Worm (Caenorhabditis elegans) whole organism, young adult: ENCODE results near the gene K01A6.7.
A peak's percentile ranks its signal among the peaks of the same experiment; 100 is the strongest.

ENCODE experiments used
- B0035.1 ChIP-seq: sonication (generic microtip); optimal IDR thresholded peaks from 2 replicates; lab custom pipeline; 2016; ENCODE audit warnings: missing genetic modification characterization, mild to moderate bottlenecking, missing compliant biosample characterization, missing genotype, missing genetic modification reagents
- B0336.3 ChIP-seq: fragments of 200-800 bp; sonication (Bioruptor generic); IDR thresholded peaks from 2 replicates; pipeline ENCODE4 v1.3.6; 2022; ENCODE audit warnings: missing genetic modification characterization, missing compliant biosample characterization
- C06A6.2 ChIP-seq: fragments of 200-800 bp; sonication (Bioruptor generic); conservative IDR thresholded peaks from 2 replicates; pipeline ENCODE4 v1.3.6; 2022; ENCODE audit warnings: missing genetic modification characterization, missing compliant biosample characterization
- F10E7.11 ChIP-seq: sonication (generic microtip); optimal IDR thresholded peaks from 2 replicates; lab custom pipeline; 2017; ENCODE audit warnings: mild to moderate bottlenecking, missing genetic modification characterization, moderate library complexity, missing compliant biosample characterization
- F37B4.10 ChIP-seq: fragments of 200-800 bp; sonication (Bioruptor generic); IDR thresholded peaks from 2 replicates; pipeline ENCODE4 v1.3.6; 2022; ENCODE audit warnings: missing genetic modification characterization, missing compliant biosample characterization
- Y53G8AR.9 ChIP-seq: fragments of 200-800 bp; sonication (Bioruptor generic); conservative IDR thresholded peaks from 2 replicates; pipeline ENCODE4 v1.3.6; 2022; ENCODE audit warnings: missing genetic modification reagents, missing genetic modification characterization, missing compliant biosample characterization
- Y95B8A.8 ChIP-seq: fragments of 200-800 bp; sonication (Bioruptor generic); IDR thresholded peaks from 2 replicates; pipeline ENCODE4 v1.3.6; 2022; ENCODE audit warnings: missing genetic modification reagents, missing genetic modification characterization, missing compliant biosample characterization
- attf-3 ChIP-seq: fragments of 200-800 bp; sonication (Bioruptor generic); conservative IDR thresholded peaks from 2 replicates; pipeline ENCODE4 v1.3.6; 2022; ENCODE audit warnings: missing genetic modification reagents, missing genetic modification characterization, missing compliant biosample characterization
- bed-2 ChIP-seq: fragments of 200-800 bp; sonication (Bioruptor generic); IDR thresholded peaks from 2 replicates; pipeline ENCODE4 v1.3.6; 2022; ENCODE audit warnings: missing genetic modification reagents, missing genetic modification characterization, missing compliant biosample characterization
- cebp-1 ChIP-seq, 2 experiments: fragments of 200-800 bp in 1 of 2; sonication (Bioruptor generic) in 1 of 2; sonication (generic microtip) in 1 of 2; IDR thresholded peaks in 1 of 2; optimal IDR thresholded peaks in 1 of 2; 2 replicates each; pipeline versions ENCODE4 v1.3.6 to Lab custom; 2017 to 2022; ENCODE audit warnings: missing compliant biosample characterization in 2 of 2, missing genetic modification characterization in 2 of 2, mild to moderate bottlenecking in 1 of 2, missing genetic modification reagents in 1 of 2, moderate library complexity in 1 of 2
- ceh-100 ChIP-seq: fragments of 200-800 bp; sonication (Bioruptor generic); IDR thresholded peaks from 2 replicates; pipeline ENCODE4 v1.3.6; 2022; ENCODE audit warnings: missing genetic modification reagents, missing genetic modification characterization, missing compliant biosample characterization
- ceh-40 ChIP-seq: fragments of 200-800 bp; sonication (Bioruptor generic); IDR thresholded peaks from 2 replicates; pipeline ENCODE4 v1.3.6; 2022; ENCODE audit warnings: missing genetic modification characterization, missing compliant biosample characterization
- him-1 ChIP-seq: sonication (generic microtip); optimal IDR thresholded peaks from 2 replicates; lab custom pipeline; 2016; ENCODE audit warnings: missing genotype, missing genetic modification reagents, missing genetic modification characterization, missing compliant biosample characterization
- hlh-12 ChIP-seq: sonication (generic microtip); optimal IDR thresholded peaks from 2 replicates; lab custom pipeline; 2016; ENCODE audit warnings: missing genetic modification characterization, missing compliant biosample characterization
- hmg-20 ChIP-seq: fragments of 200-800 bp; sonication (Bioruptor generic); IDR thresholded peaks from 2 replicates; pipeline ENCODE4 v1.3.6; 2022; ENCODE audit warnings: missing genetic modification reagents, missing genetic modification characterization, missing compliant biosample characterization
- let-526 ChIP-seq: fragments of 200-800 bp; sonication (Bioruptor generic); IDR thresholded peaks from 2 replicates; pipeline ENCODE4 v1.3.6; 2022; ENCODE audit warnings: missing genetic modification reagents, missing genetic modification characterization, missing compliant biosample characterization
- lin-26 ChIP-seq: fragments of 200-800 bp; sonication (Bioruptor generic); IDR thresholded peaks from 2 replicates; pipeline ENCODE4 v1.3.6; 2022; ENCODE audit warnings: missing genetic modification reagents, missing genetic modification characterization, missing compliant biosample characterization
- lin-54 ChIP-seq: fragments of 200-800 bp; sonication (Bioruptor generic); optimal IDR thresholded peaks from 2 replicates; lab custom pipeline; 2018; ENCODE audit warnings: mild to moderate bottlenecking, missing genetic modification characterization, missing compliant biosample characterization
- madf-10 ChIP-seq: sonication (generic microtip); optimal IDR thresholded peaks from 2 replicates; lab custom pipeline; 2016; ENCODE audit warnings: mild to moderate bottlenecking, missing genetic modification characterization, missing compliant biosample characterization
- mxl-1 ChIP-seq: sonication (generic microtip); optimal IDR thresholded peaks from 2 replicates; lab custom pipeline; 2016; ENCODE audit warnings: missing genetic modification characterization, missing compliant biosample characterization
- nfya-1 ChIP-seq: sonication (generic microtip); optimal IDR thresholded peaks from 2 replicates; lab custom pipeline; 2017; ENCODE audit warnings: antibody characterized with exemption, missing compliant biosample characterization, missing genetic modification characterization, borderline replicate concordance; ENCODE audit not compliant: insufficient read depth
- nhr-80 ChIP-seq: sonication (generic microtip); optimal IDR thresholded peaks from 2 replicates; lab custom pipeline; 2016; ENCODE audit warnings: missing genetic modification characterization, missing compliant biosample characterization
- nhr-90 ChIP-seq: sonication (generic microtip); optimal IDR thresholded peaks from 2 replicates; lab custom pipeline; 2016; ENCODE audit warnings: missing genotype, mild to moderate bottlenecking, missing genetic modification characterization, missing compliant biosample characterization
- pbrm-1 ChIP-seq: fragments of 200-800 bp; sonication (Bioruptor generic); IDR thresholded peaks from 2 replicates; pipeline ENCODE4 v1.3.6; 2022; ENCODE audit warnings: missing genetic modification reagents, missing genetic modification characterization, missing compliant biosample characterization
- rec-8 ChIP-seq, 2 experiments: sonication (generic microtip); optimal IDR thresholded peaks; 2 replicates each; lab custom pipeline; 2016; ENCODE audit warnings: mild to moderate bottlenecking in 2 of 2, missing genetic modification characterization in 2 of 2, missing genetic modification reagents in 2 of 2, missing genotype in 2 of 2, missing biosample characterization in 1 of 2, missing compliant biosample characterization in 1 of 2, moderate library complexity in 1 of 2
- sdz-38 ChIP-seq: sonication (generic microtip); optimal IDR thresholded peaks from 2 replicates; lab custom pipeline; 2016; ENCODE audit warnings: missing genotype, missing genetic modification characterization, missing compliant biosample characterization
- snpc-1.1 ChIP-seq: sonication (generic microtip); optimal IDR thresholded peaks from 2 replicates; lab custom pipeline; 2017; ENCODE audit warnings: missing genetic modification characterization, mild to moderate bottlenecking, missing compliant biosample characterization, antibody characterized with exemption, moderate library complexity, missing genotype, missing genetic modification reagents; ENCODE audit not compliant: insufficient read depth
- snpc-4 ChIP-seq, 5 experiments: fragments of 150-350 bp in 1 of 5; sonication (generic microtip) in 4 of 5; optimal IDR thresholded peaks; 2 replicates each; lab custom pipeline; 2014 to 2018; ENCODE audit warnings: missing genetic modification characterization in 5 of 5, missing biosample characterization in 3 of 5, antibody characterized with exemption in 2 of 5, mild to moderate bottlenecking in 2 of 5, missing compliant biosample characterization in 2 of 5, missing genotype in 2 of 5, moderate library complexity in 2 of 5, missing genetic modification reagents in 1 of 5
- somi-1 ChIP-seq: fragments of 200-800 bp; sonication (Bioruptor generic); optimal IDR thresholded peaks from 2 replicates; lab custom pipeline; 2018; ENCODE audit warnings: mild to moderate bottlenecking, missing genetic modification characterization, missing compliant biosample characterization
- sptf-2 ChIP-seq: fragments of 200-800 bp; sonication (Bioruptor generic); optimal IDR thresholded peaks from 2 replicates; lab custom pipeline; 2018; ENCODE audit warnings: mild to moderate bottlenecking, missing genetic modification characterization, missing compliant biosample characterization
- tlf-1 ChIP-seq: fragments of 200-800 bp; sonication (Bioruptor generic); optimal IDR thresholded peaks from 2 replicates; lab custom pipeline; 2018; ENCODE audit warnings: mild to moderate bottlenecking, missing genetic modification characterization, missing compliant biosample characterization
- unc-130 ChIP-seq: sonication (generic microtip); optimal IDR thresholded peaks from 2 replicates; lab custom pipeline; 2016; ENCODE audit warnings: missing genetic modification reagents, missing genetic modification characterization, missing compliant biosample characterization
- ztf-18 ChIP-seq: sonication (generic microtip); optimal IDR thresholded peaks from 2 replicates; lab custom pipeline; 2016; ENCODE audit warnings: missing genotype, mild to moderate bottlenecking, missing genetic modification characterization, missing compliant biosample characterization

Gene K01A6.7

DNA sequence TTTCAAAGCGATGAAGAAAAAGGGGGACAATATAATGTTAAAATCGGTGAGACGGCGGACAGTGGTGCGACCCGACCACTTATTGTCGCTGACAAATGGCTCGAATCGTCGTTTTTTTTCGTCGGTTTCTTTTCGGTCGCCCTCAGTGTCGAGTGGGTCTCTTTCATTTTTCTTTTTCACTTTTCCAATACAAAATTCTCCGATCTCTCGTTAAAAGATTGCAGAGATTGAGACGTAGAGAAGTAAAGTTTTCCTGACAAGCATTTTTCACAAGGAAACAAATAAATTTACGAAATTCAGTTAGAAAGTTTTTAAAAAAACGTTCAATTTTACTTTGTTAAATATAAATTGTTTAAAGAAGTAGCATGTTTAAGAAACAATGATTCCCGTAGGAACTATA lies 46.8 kb downstream of the K01A6.7 start:
- TF ChIP-seq let-526 (GFP tag; lab: Robert Waterston, UW) (no peak), nfya-1 (no peak), unc-130 (no peak), lin-26 (GFP tag; lab: Robert Waterston, UW) (no peak), hlh-12 (no peak), pbrm-1 (GFP tag; lab: Robert Waterston, UW) (no peak), cebp-1 (GFP tag; IDR thresholded peaks at IDR 0.05; lab: Robert Waterston, UW) (no peak), cebp-1 (tag; optimal IDR thresholded peaks at IDR 0.05; lab: Kevin White, UChicago) (peak; percentile 22), tlf-1 (GFP tag; lab: Kevin White, UChicago) (no peak), rec-8 (tag; optimal IDR thresholded peaks at IDR 0.05; lab: Kevin White, UChicago) (no peak), B0336.3 (no peak), snpc-4 (GFP tag; optimal IDR thresholded peaks at IDR 0.05; lab: Kevin White, UChicago) (no peak), snpc-4 (tag; optimal IDR thresholded peaks at IDR 0.05; lab: Kevin White, UChicago) (peak in 1 of 4 experiments; percentile 25), attf-3 (GFP tag; lab: Robert Waterston, UW) (no peak), B0035.1 (tag; lab: Kevin White, UChicago) (no peak), Y95B8A.8 (GFP tag; lab: Robert Waterston, UW) (no peak), snpc-1.1 (tag; lab: Kevin White, UChicago) (no peak), lin-54 (GFP tag; lab: Kevin White, UChicago) (no peak), ceh-40 (GFP tag; lab: Robert Waterston, UW) (no peak), nhr-80 (tag; lab: Kevin White, UChicago) (peak; percentile 12), mxl-1 (tag; lab: Kevin White, UChicago) (no peak)

DNA sequence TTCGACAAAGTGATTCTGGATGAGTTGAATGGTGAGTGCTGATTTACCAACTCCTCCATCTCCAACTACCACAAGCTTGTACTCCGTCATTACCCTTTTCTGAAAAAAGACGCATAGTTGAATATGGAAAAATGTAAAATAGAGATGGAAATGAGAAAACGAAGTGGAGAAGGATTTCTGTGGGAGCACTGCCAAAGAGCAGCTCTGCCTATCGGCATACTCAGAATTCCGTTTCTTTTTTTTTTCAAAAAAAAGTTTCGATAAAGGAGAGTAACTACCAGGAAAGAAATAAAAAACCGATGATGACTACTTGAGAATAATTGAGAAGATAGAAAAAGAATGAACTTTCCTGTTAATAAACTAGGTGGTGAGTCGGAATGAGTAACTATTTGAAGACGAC lies 47.4 kb downstream of the K01A6.7 start, which contains the start of gene let-60:
Gene let-60 (minus strand): TSS at position 101 of the 400 bp plus-strand sequence.
- TF ChIP-seq bed-2: no peak
- no peak for TF ChIP-seq ceh-100 (GFP tag; lab: Robert Waterston, UW)
- TF ChIP-seq F10E7.11 (tag; lab: Kevin White, UChicago): no peak
- no peak for TF ChIP-seq C06A6.2 (GFP tag; lab: Robert Waterston, UW)
- no peak for TF ChIP-seq somi-1 (GFP tag; lab: Kevin White, UChicago)
- TF ChIP-seq madf-10: no peak
- TF ChIP-seq snpc-1.1 (tag; lab: Kevin White, UChicago): no peak
- no peak for TF ChIP-seq sptf-2
- TF ChIP-seq hmg-20: no peak
- no peak for TF ChIP-seq mxl-1 (tag; lab: Kevin White, UChicago)
- no peak for TF ChIP-seq ztf-18 (tag; lab: Kevin White, UChicago)
- no peak for TF ChIP-seq Y53G8AR.9 (GFP tag; lab: Robert Waterston, UW)
- no peak for TF ChIP-seq sdz-38 (tag; lab: Kevin White, UChicago)
- TF ChIP-seq him-1 (tag; lab: Kevin White, UChicago): no peak
- TF ChIP-seq B0035.1 (tag; lab: Kevin White, UChicago): no peak
- TF ChIP-seq F37B4.10: no peak
- TF ChIP-seq ceh-40 (GFP tag; lab: Robert Waterston, UW): no peak
- TF ChIP-seq nhr-90 (tag; lab: Kevin White, UChicago): no peak
- no peak for TF ChIP-seq cebp-1 (GFP tag; IDR thresholded peaks at IDR 0.05; lab: Robert Waterston, UW)
- TF ChIP-seq cebp-1 (tag; optimal IDR thresholded peaks at IDR 0.05; lab: Kevin White, UChicago): no peak
- TF ChIP-seq, all 124 proteins: peak for 0
